Worm (Caenorhabditis elegans) whole organism, early embryonic: ENCODE results near the gene isp-1.

Source experiments
- B0310.2 ChIP-seq: sonication (generic microtip); optimal IDR thresholded peaks from 2 replicates; lab custom pipeline; 2016; ENCODE audit warnings: mild to moderate bottlenecking, missing genetic modification characterization, missing compliant biosample characterization
- F13C5.2 ChIP-seq: sonication (generic microtip); optimal IDR thresholded peaks from 2 replicates; lab custom pipeline; 2017; ENCODE audit warnings: mild to moderate bottlenecking, missing genetic modification characterization, inconsistent platforms, missing compliant biosample characterization
- aly-1 ChIP-seq: sonication (generic microtip); optimal IDR thresholded peaks from 2 replicates; lab custom pipeline; 2016; ENCODE audit warnings: missing genetic modification characterization, missing compliant biosample characterization
- ama-1 ChIP-seq: fragments of 150-350 bp; optimal IDR thresholded peaks from 2 replicates; lab custom pipeline; 2014
- ceh-13 ChIP-seq: fragments of 200-800 bp; sonication (Bioruptor generic); optimal IDR thresholded peaks from 2 replicates; lab custom pipeline; 2018; ENCODE audit warnings: mild to moderate bottlenecking, missing genetic modification characterization, missing compliant biosample characterization
- ets-7 ChIP-seq: sonication (generic microtip); optimal IDR thresholded peaks from 2 replicates; lab custom pipeline; 2016; ENCODE audit warnings: missing genotype, missing genetic modification characterization, missing compliant biosample characterization
- flt-1 ChIP-seq: fragments of 200-800 bp; sonication (Bioruptor generic); IDR thresholded peaks from 2 replicates; pipeline ENCODE4 v1.3.6; 2022; ENCODE audit warnings: missing genetic modification characterization, missing compliant biosample characterization
- hmbx-1 ChIP-seq: sonication (generic microtip); optimal IDR thresholded peaks from 2 replicates; lab custom pipeline; 2016; ENCODE audit warnings: mild to moderate bottlenecking, missing genetic modification characterization, missing compliant biosample characterization
- tbx-11 ChIP-seq: fragments of 200-800 bp; sonication (Bioruptor generic); IDR thresholded peaks from 2 replicates; pipeline ENCODE4 v1.3.6; 2022; ENCODE audit warnings: missing genetic modification characterization, missing compliant biosample characterization
- tbx-37 ChIP-seq: fragments of 200-800 bp; sonication (Bioruptor generic); conservative IDR thresholded peaks from 2 replicates; pipeline ENCODE4 v1.3.6; 2022; ENCODE audit warnings: missing genetic modification reagents, missing genetic modification characterization, missing compliant biosample characterization

DNA sequence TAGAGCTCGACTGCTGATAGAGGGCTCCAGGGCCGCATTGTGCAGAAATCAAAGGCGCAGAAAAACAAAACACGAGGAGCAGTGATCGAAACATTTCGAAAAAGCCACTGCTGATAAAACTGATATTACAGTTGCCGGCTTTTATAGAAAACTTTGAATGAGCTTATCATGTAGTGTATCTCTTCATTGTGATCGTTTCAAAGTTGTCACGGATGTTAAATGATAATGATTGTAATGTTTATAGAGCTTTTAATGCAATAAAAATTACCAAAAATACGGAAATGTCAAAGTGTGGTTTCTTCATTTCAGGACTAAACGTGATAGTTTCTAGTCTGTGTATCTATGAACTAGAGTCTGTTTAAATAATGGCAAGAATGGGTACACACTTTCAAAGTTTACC lies 32.8 kb upstream of the isp-1 start, which contains the start of gene clec-52:
- TF ChIP-seq flt-1 (GFP tag; lab: Robert Waterston, UW) (no peak), ceh-13 (no peak), ama-1 (no peak), tbx-37 (GFP tag; lab: Robert Waterston, UW) (no peak), ets-7 (tag; lab: Kevin White, UChicago) (no peak), B0310.2 (tag; lab: Kevin White, UChicago) (no peak), aly-1 (no peak), hmbx-1 (tag; lab: Kevin White, UChicago) (no peak), tbx-11 (GFP tag; lab: Robert Waterston, UW) (no peak), F13C5.2 (tag; lab: Kevin White, UChicago) (no peak)
